Fruit fly (Drosophila melanogaster) whole organism, embryonic: ENCODE measurements around the gene Trhn.

Experiments used
- CG10147 ChIP-seq: fragments of 200-800 bp; sonication (Bioruptor generic); optimal IDR thresholded peaks from 2 replicates; lab custom pipeline; 2019; ENCODE audit warnings: missing biosample characterization, mild to moderate bottlenecking, missing genetic modification characterization, moderate library complexity
- CG1024 ChIP-seq: fragments of 200-800 bp; sonication (Bioruptor generic); IDR thresholded peaks from 2 replicates; pipeline ENCODE4 v1.3.6; 2022; ENCODE audit warnings: missing biosample characterization, missing genetic modification characterization
- CG11247 ChIP-seq: fragments of 200-800 bp; sonication (Bioruptor generic); IDR thresholded peaks from 2 replicates; pipeline ENCODE4 v1.3.6; 2022; ENCODE audit warnings: missing biosample characterization, missing genetic modification characterization
- CG13296 ChIP-seq: fragments of 200-800 bp; sonication (Bioruptor generic); optimal IDR thresholded peaks from 3 replicates; lab custom pipeline; 2018; ENCODE audit warnings: missing biosample characterization, mild to moderate bottlenecking, missing genetic modification characterization
- CG13424 ChIP-seq: fragments of 200-800 bp; sonication (Bioruptor generic); optimal IDR thresholded peaks from 2 replicates; lab custom pipeline; 2019; ENCODE audit warnings: missing biosample characterization, mild to moderate bottlenecking, missing genetic modification characterization, moderate library complexity
- CG13894 ChIP-seq: fragments of 200-800 bp; sonication (Bioruptor generic); optimal IDR thresholded peaks from 3 replicates; lab custom pipeline; 2018; ENCODE audit warnings: missing biosample characterization, mild to moderate bottlenecking, missing genetic modification characterization, moderate library complexity
- CG14014 ChIP-seq: fragments of 200-800 bp; sonication (Bioruptor generic); IDR thresholded peaks from 2 replicates; pipeline ENCODE4 v1.3.6; 2022; ENCODE audit warnings: missing biosample characterization, missing genetic modification characterization
- CG1792 ChIP-seq: fragments of 200-800 bp; sonication (Bioruptor generic); optimal IDR thresholded peaks from 2 replicates; lab custom pipeline; 2016; ENCODE audit warnings: missing biosample characterization, missing genetic modification characterization
- CG2678 ChIP-seq: fragments of 200-800 bp; sonication (Bioruptor generic); optimal IDR thresholded peaks from 3 replicates; lab custom pipeline; 2019; ENCODE audit warnings: missing biosample characterization, mild to moderate bottlenecking, missing genetic modification characterization, moderate library complexity
- CG31224 ChIP-seq: fragments of 200-800 bp; sonication (Bioruptor generic); IDR thresholded peaks from 2 replicates; pipeline ENCODE4 v1.3.6; 2022; ENCODE audit warnings: missing biosample characterization, missing genetic modification characterization
- CG32767 ChIP-seq: fragments of 200-800 bp; sonication (Bioruptor generic); IDR thresholded peaks from 2 replicates; pipeline ENCODE4 v1.3.6; 2022; ENCODE audit warnings: missing biosample characterization, missing genetic modification characterization
- CG34376 ChIP-seq: fragments of 200-800 bp; sonication (Bioruptor generic); optimal IDR thresholded peaks from 2 replicates; lab custom pipeline; 2018; ENCODE audit warnings: missing biosample characterization, mild to moderate bottlenecking, missing genetic modification characterization
- CG4328 ChIP-seq: fragments of 200-800 bp; sonication (Bioruptor generic); optimal IDR thresholded peaks from 3 replicates; lab custom pipeline; 2017; ENCODE audit warnings: missing biosample characterization, missing genetic modification reagents, missing genetic modification characterization
- CG6854 ChIP-seq: fragments of 200-800 bp; sonication (Bioruptor generic); optimal IDR thresholded peaks from 3 replicates; lab custom pipeline; 2017; ENCODE audit warnings: missing biosample characterization, mild to moderate bottlenecking, missing genetic modification characterization
- CG7357 ChIP-seq: fragments of 200-800 bp; sonication (Bioruptor generic); IDR thresholded peaks from 3 replicates; pipeline ENCODE4 v1.3.6; 2022; ENCODE audit warnings: missing biosample characterization, missing genetic modification characterization
- CG7556 ChIP-seq: fragments of 200-800 bp; sonication (Bioruptor generic); optimal IDR thresholded peaks from 2 replicates; lab custom pipeline; 2017; ENCODE audit warnings: missing biosample characterization, mild to moderate bottlenecking, missing genetic modification characterization
- CG7839 ChIP-seq: fragments of 200-800 bp; sonication (Bioruptor generic); optimal IDR thresholded peaks from 3 replicates; lab custom pipeline; 2018; ENCODE audit warnings: missing biosample characterization, mild to moderate bottlenecking, missing genetic modification characterization, moderate library complexity
- D19A ChIP-seq: fragments of 200-800 bp; optimal IDR thresholded peaks from 3 replicates; lab custom pipeline; 2019; ENCODE audit warnings: missing biosample characterization, mild to moderate bottlenecking, missing genetic modification characterization, moderate library complexity
- Dad ChIP-seq: fragments of 200-800 bp; sonication (Bioruptor generic); optimal IDR thresholded peaks from 3 replicates; lab custom pipeline; 2016; ENCODE audit warnings: missing biosample characterization, missing genetic modification characterization
- Deaf1 ChIP-seq: fragments of 200-800 bp; optimal IDR thresholded peaks from 3 replicates; lab custom pipeline; 2019; ENCODE audit warnings: missing biosample characterization, mild to moderate bottlenecking, missing genetic modification characterization, moderate library complexity
- Fer3 ChIP-seq: fragments of 200-800 bp; sonication (Bioruptor generic); optimal IDR thresholded peaks from 2 replicates; lab custom pipeline; 2018; ENCODE audit warnings: missing biosample characterization, mild to moderate bottlenecking, missing genetic modification characterization, moderate library complexity
- Hr51 ChIP-seq, 2 experiments: fragments of 200-800 bp; sonication (Bioruptor generic); optimal IDR thresholded peaks; 2 replicates in 1 of 2; 3 replicates in 1 of 2; lab custom pipeline; 2016 to 2018; ENCODE audit warnings: missing biosample characterization in 2 of 2, missing genetic modification characterization in 2 of 2, mild to moderate bottlenecking in 1 of 2, moderate library complexity in 1 of 2
- Nf-YB ChIP-seq: fragments of 200-800 bp; sonication (Bioruptor generic); optimal IDR thresholded peaks from 3 replicates; lab custom pipeline; 2019; ENCODE audit warnings: missing biosample characterization, mild to moderate bottlenecking, missing genetic modification characterization, moderate library complexity
- Nf-YC ChIP-seq: fragments of 200-800 bp; optimal IDR thresholded peaks from 3 replicates; lab custom pipeline; 2019; ENCODE audit warnings: missing biosample characterization, mild to moderate bottlenecking, missing genetic modification characterization, moderate library complexity
- Oli ChIP-seq: fragments of 200-800 bp; sonication (Bioruptor generic); optimal IDR thresholded peaks from 2 replicates; lab custom pipeline; 2018; ENCODE audit warnings: missing biosample characterization, mild to moderate bottlenecking, missing genetic modification characterization, moderate library complexity
- Pdp1 ChIP-seq, 2 experiments: fragments of 200-800 bp; sonication (Bioruptor generic); optimal IDR thresholded peaks; 3 replicates each; lab custom pipeline; 2016; ENCODE audit warnings: missing biosample characterization in 2 of 2, missing genetic modification characterization in 2 of 2, mild to moderate bottlenecking in 1 of 2, moderate library complexity in 1 of 2
- Sox102F ChIP-seq: fragments of 200-800 bp; sonication (Bioruptor generic); optimal IDR thresholded peaks from 2 replicates; lab custom pipeline; 2018; ENCODE audit warnings: missing biosample characterization, mild to moderate bottlenecking, missing genetic modification characterization, moderate library complexity
- Spps ChIP-seq: fragments of 200-800 bp; sonication (Bioruptor generic); optimal IDR thresholded peaks from 2 replicates; lab custom pipeline; 2018; ENCODE audit warnings: missing biosample characterization, mild to moderate bottlenecking, missing genetic modification characterization
- Sry-β ChIP-seq: fragments of 200-800 bp; sonication (Bioruptor generic); optimal IDR thresholded peaks from 2 replicates; lab custom pipeline; 2018; ENCODE audit warnings: missing biosample characterization, mild to moderate bottlenecking, missing genetic modification characterization, moderate library complexity
- Ssrp ChIP-seq: fragments of 200-800 bp; sonication (Bioruptor generic); optimal IDR thresholded peaks from 2 replicates; lab custom pipeline; 2018; ENCODE audit warnings: missing biosample characterization, mild to moderate bottlenecking, missing genetic modification characterization, moderate library complexity
- ac ChIP-seq: fragments of 200-800 bp; sonication (Bioruptor generic); optimal IDR thresholded peaks from 3 replicates; lab custom pipeline; 2017; ENCODE audit warnings: missing biosample characterization, mild to moderate bottlenecking, missing genetic modification characterization
- bcd ChIP-seq: fragments of 200-800 bp; sonication (Bioruptor generic); optimal IDR thresholded peaks from 2 replicates; lab custom pipeline; 2017; ENCODE audit warnings: missing biosample characterization, mild to moderate bottlenecking, missing genetic modification characterization
- cas ChIP-seq: fragments of 200-800 bp; sonication (Bioruptor generic); IDR thresholded peaks from 2 replicates; pipeline ENCODE4 v1.3.6; 2022; ENCODE audit warnings: missing biosample characterization, missing genetic modification characterization
- chinmo ChIP-seq: fragments of 200-800 bp; sonication (Bioruptor generic); IDR thresholded peaks from 4 replicates; pipeline ENCODE4 v1.3.6; 2022; ENCODE audit warnings: missing biosample characterization, missing genetic modification characterization; ENCODE audit not compliant: partially characterized antibody
- dmrt99B ChIP-seq: fragments of 200-800 bp; sonication (Bioruptor generic); optimal IDR thresholded peaks from 2 replicates; lab custom pipeline; 2018; ENCODE audit warnings: missing biosample characterization, mild to moderate bottlenecking, missing genetic modification characterization, moderate library complexity
- ftz-f1 ChIP-seq: fragments of 200-800 bp; sonication (Bioruptor generic); optimal IDR thresholded peaks from 2 replicates; lab custom pipeline; 2016; ENCODE audit warnings: missing biosample characterization, missing genetic modification characterization
- gem ChIP-seq: fragments of 200-800 bp; sonication (Bioruptor generic); optimal IDR thresholded peaks from 2 replicates; lab custom pipeline; 2019; ENCODE audit warnings: missing biosample characterization, mild to moderate bottlenecking, missing genetic modification characterization, moderate library complexity
- grau ChIP-seq: fragments of 200-800 bp; optimal IDR thresholded peaks from 3 replicates; lab custom pipeline; 2019; ENCODE audit warnings: missing biosample characterization, mild to moderate bottlenecking, missing genetic modification characterization, moderate library complexity
- hb ChIP-seq: fragments of 200-800 bp; sonication (Bioruptor generic); IDR thresholded peaks from 3 replicates; pipeline ENCODE4 v1.3.6; 2022; ENCODE audit warnings: missing biosample characterization, missing genetic modification characterization; ENCODE audit not compliant: partially characterized antibody
- maf-S ChIP-seq: fragments of 200-800 bp; sonication (Bioruptor generic); optimal IDR thresholded peaks from 2 replicates; lab custom pipeline; 2016; ENCODE audit warnings: missing biosample characterization, missing genetic modification characterization
- mam ChIP-seq: fragments of 200-800 bp; sonication (Bioruptor generic); optimal IDR thresholded peaks from 3 replicates; lab custom pipeline; 2016; ENCODE audit warnings: missing biosample characterization, missing genetic modification characterization
- pan ChIP-seq, 4 experiments: fragments of >200 bp in 3 of 4; fragments of 200-800 bp in 1 of 4; sonication (Bioruptor generic) in 1 of 4; optimal IDR thresholded peaks in 3 of 4; IDR thresholded peaks in 1 of 4; 2 replicates each; pipeline versions ENCODE4 v1.3.6 to Lab custom; 2017 to 2022; ENCODE audit warnings: missing biosample characterization in 2 of 4, missing genetic modification characterization in 2 of 4, mixed read lengths in 1 of 4
- row ChIP-seq: fragments of 200-800 bp; sonication (Bioruptor generic); IDR thresholded peaks from 3 replicates; pipeline ENCODE4 v1.3.6; 2022; ENCODE audit warnings: missing biosample characterization, missing genetic modification characterization
- scrt ChIP-seq: fragments of 200-800 bp; sonication (Bioruptor generic); optimal IDR thresholded peaks from 2 replicates; lab custom pipeline; 2018; ENCODE audit warnings: missing biosample characterization, mild to moderate bottlenecking, missing genetic modification characterization, moderate library complexity
- sim ChIP-seq: fragments of 200-800 bp; sonication (Bioruptor generic); IDR thresholded peaks from 2 replicates; pipeline ENCODE4 v1.3.6; 2022; ENCODE audit warnings: missing biosample characterization, missing genetic modification characterization
- trem ChIP-seq: fragments of 200-800 bp; optimal IDR thresholded peaks from 3 replicates; lab custom pipeline; 2019; ENCODE audit warnings: missing biosample characterization, mild to moderate bottlenecking, missing genetic modification characterization, moderate library complexity
- ttk ChIP-seq: fragments of 200-800 bp; sonication (Bioruptor generic); IDR thresholded peaks from 2 replicates; pipeline ENCODE4 v2.1.2; 2022; ENCODE audit warnings: missing biosample characterization, missing genetic modification characterization
- unpg ChIP-seq: fragments of 200-800 bp; sonication (Bioruptor generic); optimal IDR thresholded peaks from 3 replicates; lab custom pipeline; 2018; ENCODE audit warnings: missing biosample characterization, mild to moderate bottlenecking, missing genetic modification characterization, moderate library complexity
- vvl ChIP-seq: fragments of 200-800 bp; sonication (Bioruptor generic); IDR thresholded peaks from 2 replicates; pipeline ENCODE4 v1.3.6; 2022; ENCODE audit warnings: missing biosample characterization, missing genetic modification characterization

The Trhn gene

dm6 chr3L:1193123-1193844, at the start of gene Trhn (continued):
- TF ChIP-seq scrt: peak; percentile 60
- TF ChIP-seq CG10147: peak; percentile 8
- TF ChIP-seq CG14014: 0 out of 2 replicates have a peak, but pooled peaks have one; percentile 16
- no peak for TF ChIP-seq sim (GFP tag; lab: Robert Waterston, UW)
- peak; percentile 16 for TF ChIP-seq CG7556 (GFP tag; lab: Kevin White, UChicago)
- no peak for TF ChIP-seq maf-S
- TF ChIP-seq Oli (tag; lab: Kevin White, UChicago): no peak
- TF ChIP-seq CG34376: no peak
- TF ChIP-seq CG2678 (tag; lab: Kevin White, UChicago): peak; percentile 70
- no peak for TF ChIP-seq CG31224 (GFP tag; lab: Robert Waterston, UW)
- TF ChIP-seq CG13296 (GFP tag; lab: Kevin White, UChicago): peak; percentile 26
- TF ChIP-seq vvl (GFP tag; lab: Robert Waterston, UW): peak; percentile 21; the same call in 1 of the 2 replicates
- peak; percentile 36 for TF ChIP-seq CG13424 (tag; lab: Kevin White, UChicago)
- peak; percentile 37 for TF ChIP-seq gem (tag; lab: Kevin White, UChicago)
- no peak for TF ChIP-seq CG7357
- peak; percentile 29 for TF ChIP-seq CG7839
- TF ChIP-seq Sox102F (GFP tag; lab: Kevin White, UChicago): peak; percentile 20
- no peak for TF ChIP-seq CG4328 (GFP tag; lab: Kevin White, UChicago)
- peak; percentile 24 for TF ChIP-seq Nf-YB (GFP tag; lab: Kevin White, UChicago)
- TF ChIP-seq CG6854: no peak
- no peak for TF ChIP-seq ttk
- TF ChIP-seq ac (GFP tag; lab: Kevin White, UChicago): no peak
- TF ChIP-seq Hr51 (GFP tag; optimal IDR thresholded peaks at IDR 0.05; lab: Kevin White, UChicago): peak in 1 of 2 experiments; percentile 41
- no peak for TF ChIP-seq CG1024 (GFP tag; lab: Robert Waterston, UW)
- no peak for TF ChIP-seq trem
- no peak for TF ChIP-seq Ssrp
- TF ChIP-seq grau (tag; lab: Kevin White, UChicago): peak; percentile 25
- TF ChIP-seq dmrt99B (tag; lab: Kevin White, UChicago): peak; percentile 47
- TF ChIP-seq hb: no peak
- TF ChIP-seq mam (GFP tag; lab: Kevin White, UChicago): no peak
- TF ChIP-seq CG13894 (tag; lab: Kevin White, UChicago): peak; percentile 52
- peak; percentile 83 for TF ChIP-seq Nf-YC (tag; lab: Kevin White, UChicago)
- no peak for TF ChIP-seq pan (optimal IDR thresholded peaks at IDR 0.05; lab: Kevin White, UChicago)
- peak in 1 of 2 experiments; percentile 15 for TF ChIP-seq pan (GFP tag; optimal IDR thresholded peaks at IDR 0.05 in 1 of 2, IDR thresholded peaks at IDR 0.05 in 1 of 2)
- TF ChIP-seq Fer3 (tag; lab: Kevin White, UChicago): peak; percentile 21
- TF ChIP-seq D19A (tag; lab: Kevin White, UChicago): peak; percentile 76
- TF ChIP-seq row (GFP tag; lab: Robert Waterston, UW): peak; percentile 50; the same call in 2 of the 3 replicates
- no peak for TF ChIP-seq CG1792 (GFP tag; lab: Kevin White, UChicago)
- TF ChIP-seq, all 482 proteins: peak for 36

dm6 chr3L:1238219-1238618, 45.2 kb upstream of the Trhn start, which contains the start of gene CG9192:
Gene CG9192, minus strand, starts transcription at chr3L:1238319.
- TF ChIP-seq Deaf1 (tag; lab: Kevin White, UChicago) (peak; percentile 43), CG2678 (tag; lab: Kevin White, UChicago) (no peak), ftz-f1 (no peak), Spps (tag; lab: Kevin White, UChicago) (no peak), Sry-β (no peak), unpg (GFP tag; lab: Kevin White, UChicago) (no peak), Dad (no peak), chinmo (GFP tag; lab: Robert Waterston, UW) (no peak), cas (GFP tag; lab: Robert Waterston, UW) (no peak), bcd (no peak), CG32767 (GFP tag; lab: Robert Waterston, UW) (no peak), CG11247 (GFP tag; lab: Robert Waterston, UW) (0 out of 2 replicates have a peak, but pooled peaks have one; percentile 27), Pdp1 (GFP tag; optimal IDR thresholded peaks at IDR 0.05; lab: Kevin White, UChicago) (peak in 1 of 2 experiments; percentile 84)
